Fruit fly (Drosophila melanogaster): ENCODE data around the gene vig.
A peak's percentile ranks its signal among the peaks of the same experiment; 100 is the strongest.

vig gene

DNA sequence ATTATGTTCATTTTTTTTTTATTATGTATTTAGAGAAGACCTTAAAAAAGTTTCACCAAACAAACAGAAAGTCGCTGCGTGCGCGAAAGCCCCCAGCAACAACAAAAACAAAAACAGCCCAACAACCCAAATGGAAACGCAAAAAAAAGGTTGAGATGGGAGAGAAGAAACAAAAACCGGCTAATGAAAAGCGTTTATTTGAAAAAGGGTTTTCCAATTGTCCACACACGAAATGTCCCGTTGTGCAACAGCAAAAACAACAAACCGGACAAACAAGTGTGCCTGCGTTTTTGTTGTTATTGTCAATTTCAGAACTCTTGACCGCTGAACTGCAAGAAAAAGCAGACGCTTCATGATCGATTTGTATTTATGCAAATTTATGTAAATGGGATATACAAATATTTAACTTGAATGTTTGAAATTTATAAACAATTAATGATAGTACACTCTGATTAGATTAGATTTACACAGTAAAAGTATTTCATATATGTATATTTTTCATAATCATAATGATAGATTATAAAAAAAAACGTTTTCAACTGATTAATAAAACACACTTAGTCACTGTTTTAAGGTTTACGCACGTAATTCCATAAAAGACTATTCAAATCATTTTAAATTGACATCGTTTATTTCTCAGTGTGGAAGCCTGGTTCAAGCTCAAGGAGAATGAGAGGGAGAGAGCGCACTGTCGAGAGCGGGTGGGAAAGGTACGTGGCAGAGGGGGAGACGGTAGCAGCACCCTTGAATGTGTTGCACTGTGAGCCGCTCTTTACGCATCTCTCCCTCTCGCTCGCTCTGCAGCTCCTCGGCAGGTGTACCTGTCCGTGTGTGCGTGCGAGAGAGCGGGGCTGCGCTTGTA is 13.5 kb downstream of the vig start (continued):
- TF ChIP-seq CG12391 (tag; optimal IDR thresholded peaks at IDR 0.05), result peak; percentile 86
- TF ChIP-seq CG34224 (GFP tag; IDR thresholded peaks at IDR 0.05; ENCODE audit: partially characterized antibody), result no peak
- no peak for TF ChIP-seq br (optimal IDR thresholded peaks at IDR 0.05)
- TF ChIP-seq HLH3B (GFP tag; IDR thresholded peaks at IDR 0.05), result peak; percentile 63
- no peak for TF ChIP-seq kni (GFP tag; optimal IDR thresholded peaks at IDR 0.05)
- TF ChIP-seq MBD-R2 (GFP tag; IDR thresholded peaks at IDR 0.05), result no peak; the same call in 1 of the 2 replicates
- peak; percentile 74 for TF ChIP-seq Meics (GFP tag; optimal IDR thresholded peaks at IDR 0.05)
- peak; percentile 57 for TF ChIP-seq trem (tag; optimal IDR thresholded peaks at IDR 0.05)
- TF ChIP-seq CG14441 (GFP tag; IDR thresholded peaks at IDR 0.05), result no peak
- TF ChIP-seq sim (GFP tag; IDR thresholded peaks at IDR 0.05), result no peak; the same call in 1 of the 2 replicates
- TF ChIP-seq esg (GFP tag; conservative IDR thresholded peaks at IDR 0.05), result peak; percentile 65
- TF ChIP-seq Hmr (GFP tag; optimal IDR thresholded peaks at IDR 0.05), result peak; percentile 68
- peak; percentile 58 for TF ChIP-seq Fer3 (tag; optimal IDR thresholded peaks at IDR 0.05)
- TF ChIP-seq ham (GFP tag; IDR thresholded peaks at IDR 0.05), result no peak
- TF ChIP-seq Bgb (GFP tag; IDR thresholded peaks at IDR 0.05; ENCODE audit: partially characterized antibody), result 0 out of 2 replicates have a peak, but pooled peaks have one; percentile 14
- no peak for TF ChIP-seq Doc2 (GFP tag; IDR thresholded peaks at IDR 0.05)
- peak; percentile 65 for TF ChIP-seq CG1529 (GFP tag; optimal IDR thresholded peaks at IDR 0.05)
- TF ChIP-seq CG8944 (GFP tag; optimal IDR thresholded peaks at IDR 0.05), result no peak
- TF ChIP-seq CG12155 (GFP tag; optimal IDR thresholded peaks at IDR 0.05), result peak; percentile 41
- no peak for TF ChIP-seq CG33213 (GFP tag; optimal IDR thresholded peaks at IDR 0.05)
- TF ChIP-seq CG16779 (GFP tag; IDR thresholded peaks at IDR 0.05), result no peak
- peak; percentile 60 for TF ChIP-seq chn (GFP tag; optimal IDR thresholded peaks at IDR 0.05)
- TF ChIP-seq bbx (GFP tag; IDR thresholded peaks at IDR 0.05; ENCODE audit: partially characterized antibody), result no peak
- no peak for TF ChIP-seq CG12769 (tag; optimal IDR thresholded peaks at IDR 0.05)
- TF ChIP-seq CG8924 (tag; optimal IDR thresholded peaks at IDR 0.05), result peak; percentile 65
- TF ChIP-seq CG12299 (tag; optimal IDR thresholded peaks at IDR 0.05), result peak; percentile 15
- TF ChIP-seq CG3847 (GFP tag; IDR thresholded peaks at IDR 0.05), result peak; percentile 51; the same call in 1 of the 2 replicates
- TF ChIP-seq CG14710 (tag; optimal IDR thresholded peaks at IDR 0.05), result peak; percentile 91
- no peak for TF ChIP-seq CG9797 (GFP tag; optimal IDR thresholded peaks at IDR 0.05)
- peak; percentile 51 for TF ChIP-seq CG18619 (GFP tag; optimal IDR thresholded peaks at IDR 0.05)
- peak; percentile 89 for TF ChIP-seq CG7839 (tag; optimal IDR thresholded peaks at IDR 0.05)
- TF ChIP-seq CG7928 (GFP tag; optimal IDR thresholded peaks at IDR 0.05), result no peak
- peak; percentile 40 for TF ChIP-seq CG5953 (GFP tag; IDR thresholded peaks at IDR 0.05)
- TF ChIP-seq Kr (GFP tag; optimal IDR thresholded peaks at IDR 0.05), result no peak
- peak; percentile 80 for TF ChIP-seq Sox102F (GFP tag; optimal IDR thresholded peaks at IDR 0.05)
- no peak for TF ChIP-seq HmgZ (tag; optimal IDR thresholded peaks at IDR 0.05)
- TF ChIP-seq Bteb2 (GFP tag; optimal IDR thresholded peaks at IDR 0.05), result no peak
- TF ChIP-seq CG16815 (GFP tag; optimal IDR thresholded peaks at IDR 0.05), result peak; percentile 62
- TF ChIP-seq CG14014 (GFP tag; IDR thresholded peaks at IDR 0.05), result peak; percentile 54; the same call in 1 of the 2 replicates
- TF ChIP-seq kay (GFP tag; optimal IDR thresholded peaks at IDR 0.05), result peak; percentile 37
- TF ChIP-seq CG3407 (GFP tag; optimal IDR thresholded peaks at IDR 0.05), result peak; percentile 64
- TF ChIP-seq CG18262 (tag; optimal IDR thresholded peaks at IDR 0.05), result peak; percentile 92
- TF ChIP-seq jigr1 (GFP tag; IDR thresholded peaks at IDR 0.05), result 0 out of 3 replicates have a peak, but pooled peaks have one; percentile 29
- TF ChIP-seq usp (GFP tag; optimal IDR thresholded peaks at IDR 0.05), result no peak
- TF ChIP-seq nau (GFP tag; optimal IDR thresholded peaks at IDR 0.05), result peak; percentile 56
- peak; percentile 48 for TF ChIP-seq lilli (GFP tag; optimal IDR thresholded peaks at IDR 0.05)
- no peak for TF ChIP-seq CG12744 (GFP tag; optimal IDR thresholded peaks at IDR 0.05)
- TF ChIP-seq CG30431 (GFP tag; optimal IDR thresholded peaks at IDR 0.05), result peak; percentile 51
- TF ChIP-seq trh (GFP tag; optimal IDR thresholded peaks at IDR 0.05), result peak; percentile 54

All from whole organism, embryonic.